Fruit fly (Drosophila melanogaster): Measurements from ENCODE around the gene ifc.

DNA sequence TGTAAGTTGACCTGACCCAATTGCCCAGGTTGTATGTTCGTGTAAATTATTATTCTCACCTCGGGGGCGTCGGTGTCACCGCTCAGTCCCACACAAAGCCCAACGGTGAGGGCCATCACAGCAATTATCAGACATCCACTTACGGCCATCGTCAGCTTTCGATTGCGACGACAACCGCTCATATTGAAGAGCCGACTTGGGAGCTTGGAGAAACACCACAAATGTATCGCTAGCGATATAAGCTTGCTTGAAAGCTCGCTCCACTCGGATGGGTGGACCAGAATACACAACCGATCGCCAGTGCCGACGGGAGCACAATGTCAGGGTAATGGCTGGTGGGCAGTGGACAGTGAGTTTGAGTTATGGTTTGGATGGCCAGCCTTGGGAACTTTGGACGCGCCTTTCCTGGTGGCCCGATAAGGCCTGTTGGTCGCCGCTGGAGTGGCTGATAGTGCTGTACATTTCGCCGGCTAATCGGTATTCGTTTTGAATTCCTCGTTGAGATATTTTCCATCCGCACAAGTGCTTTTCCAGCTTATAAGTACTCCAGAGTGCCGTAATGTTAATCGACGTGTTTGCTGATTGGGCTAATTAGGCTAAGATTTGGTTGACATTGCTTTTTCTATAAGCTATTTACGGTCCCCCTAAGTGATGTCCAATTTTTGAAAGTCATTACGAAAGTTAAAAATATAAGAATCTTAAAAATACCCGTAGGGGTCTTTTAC lies 20.5 kb downstream of the ifc start, which contains the start of gene Gal:
- TF ChIP-seq Hr4 (GFP tag; optimal IDR thresholded peaks at IDR 0.05) (no peak), Gug (GFP tag; IDR thresholded peaks at IDR 0.05) (no peak), CG6792 (GFP tag; optimal IDR thresholded peaks at IDR 0.05) (no peak), Sox14 (GFP tag; optimal IDR thresholded peaks at IDR 0.05) (no peak), eg (GFP tag; IDR thresholded peaks at IDR 0.05) (no peak), CG11762 (GFP tag; optimal IDR thresholded peaks at IDR 0.05; ENCODE audit: insufficient read depth) (no peak)
